Worm (Caenorhabditis elegans) whole organism, L1 larva: ENCODE results near the gene gei-1.

Source experiments
- C04F5.9 ChIP-seq: sonication (generic microtip); optimal IDR thresholded peaks from 2 replicates; lab custom pipeline; 2016; ENCODE audit warnings: missing genetic modification characterization, missing compliant biosample characterization
- C16A3.4 ChIP-seq: fragments of 150-350 bp; optimal IDR thresholded peaks from 2 replicates; lab custom pipeline; 2014; ENCODE audit warnings: missing biosample characterization, missing genetic modification characterization
- C34B4.2 ChIP-seq: sonication (generic microtip); optimal IDR thresholded peaks from 2 replicates; lab custom pipeline; 2017; ENCODE audit warnings: mild to moderate bottlenecking, missing genetic modification characterization, missing compliant biosample characterization
- Y116A8C.19 ChIP-seq: sonication (generic microtip); optimal IDR thresholded peaks from 2 replicates; lab custom pipeline; 2016; ENCODE audit warnings: missing compliant biosample characterization, missing genetic modification characterization, borderline replicate concordance
- alr-1 ChIP-seq: fragments of 200-800 bp; sonication (Bioruptor generic); optimal IDR thresholded peaks from 2 replicates; lab custom pipeline; 2018; ENCODE audit warnings: borderline replicate concordance, mild to moderate bottlenecking, missing genetic modification characterization, missing compliant biosample characterization
- blmp-1 ChIP-seq: fragments of 150-350 bp; optimal IDR thresholded peaks from 2 replicates; lab custom pipeline; 2014; ENCODE audit warnings: missing biosample characterization, missing genetic modification characterization
- ceh-63 ChIP-seq: fragments of 200-800 bp; sonication (Bioruptor generic); optimal IDR thresholded peaks from 2 replicates; lab custom pipeline; 2018; ENCODE audit warnings: mild to moderate bottlenecking, missing genetic modification characterization, missing compliant biosample characterization
- ceh-88 ChIP-seq: fragments of 200-800 bp; sonication (Bioruptor generic); IDR thresholded peaks from 2 replicates; pipeline ENCODE4 v1.3.6; 2022; ENCODE audit warnings: missing genetic modification characterization, missing compliant biosample characterization
- ceh-90 ChIP-seq: sonication (generic microtip); optimal IDR thresholded peaks from 2 replicates; lab custom pipeline; 2016; ENCODE audit warnings: missing genetic modification characterization, missing compliant biosample characterization
- ces-1 ChIP-seq: fragments of 150-350 bp; optimal IDR thresholded peaks from 2 replicates; lab custom pipeline; 2014; ENCODE audit warnings: missing biosample characterization, missing genetic modification reagents, missing genetic modification characterization
- dsc-1 ChIP-seq: sonication (generic microtip); optimal IDR thresholded peaks from 2 replicates; lab custom pipeline; 2016; ENCODE audit warnings: mild to moderate bottlenecking, missing genetic modification characterization, missing compliant biosample characterization
- efl-1 ChIP-seq, 4 experiments: fragments of 150-350 bp; optimal IDR thresholded peaks in 3 of 4; peaks in 1 of 4; 1 replicate in 1 of 4; 2 replicates in 3 of 4; lab custom pipeline; 2014; ENCODE audit warnings: missing biosample characterization in 2 of 4, missing genetic modification characterization in 2 of 4, missing genetic modification reagents in 2 of 4
- efl-3 ChIP-seq: fragments of 200-800 bp; sonication (Bioruptor generic); optimal IDR thresholded peaks from 2 replicates; lab custom pipeline; 2018; ENCODE audit warnings: mild to moderate bottlenecking, missing genetic modification characterization, missing compliant biosample characterization
- elt-2 ChIP-seq: sonication (generic microtip); optimal IDR thresholded peaks from 2 replicates; lab custom pipeline; 2016; ENCODE audit warnings: missing genetic modification characterization, mild to moderate bottlenecking, inconsistent platforms, missing compliant biosample characterization, missing genetic modification reagents
- elt-3 ChIP-seq, 6 experiments: fragments of 150-350 bp in 1 of 6; sonication (generic microtip); optimal IDR thresholded peaks; 2 replicates each; lab custom pipeline; 2017 to 2018; ENCODE audit warnings: missing biosample characterization in 6 of 6, missing genetic modification characterization in 6 of 6, inconsistent platforms in 1 of 6
- fkh-10 ChIP-seq: sonication (generic microtip); optimal IDR thresholded peaks from 2 replicates; lab custom pipeline; 2017; ENCODE audit warnings: missing biosample characterization, missing genetic modification reagents, missing genetic modification characterization
- fos-1 ChIP-seq: fragments of 150-350 bp; optimal IDR thresholded peaks from 2 replicates; lab custom pipeline; 2014; ENCODE audit warnings: missing biosample characterization, missing genetic modification characterization
- grh-1 ChIP-seq: fragments of 200-800 bp; sonication (Bioruptor generic); IDR thresholded peaks from 2 replicates; pipeline ENCODE4 v1.3.6; 2022; ENCODE audit warnings: missing genetic modification reagents, missing genetic modification characterization, missing compliant biosample characterization
- jun-1 ChIP-seq: fragments of 150-350 bp; optimal IDR thresholded peaks from 2 replicates; lab custom pipeline; 2014; ENCODE audit warnings: missing biosample characterization, missing genetic modification reagents, missing genetic modification characterization
- lin-14 ChIP-seq: fragments of 200-800 bp; sonication (Bioruptor generic); optimal IDR thresholded peaks from 2 replicates; lab custom pipeline; 2018; ENCODE audit warnings: mild to moderate bottlenecking, missing genetic modification characterization, moderate library complexity, missing compliant biosample characterization
- lin-35 ChIP-seq, 2 experiments: fragments of 150-350 bp; optimal IDR thresholded peaks; 2 replicates each; lab custom pipeline; 2014; ENCODE audit warnings: missing biosample characterization in 2 of 2, missing genetic modification characterization in 2 of 2, missing genetic modification reagents in 2 of 2
- lir-3 ChIP-seq: sonication (generic microtip); optimal IDR thresholded peaks from 2 replicates; lab custom pipeline; 2016; ENCODE audit warnings: mild to moderate bottlenecking, missing genetic modification characterization, moderate library complexity, missing compliant biosample characterization; ENCODE audit not compliant: poor library complexity
- lsy-2 ChIP-seq, 2 experiments: fragments of 150-350 bp; optimal IDR thresholded peaks; 2 replicates each; lab custom pipeline; 2014; ENCODE audit warnings: missing biosample characterization in 2 of 2, missing genetic modification characterization in 2 of 2
- mef-2 ChIP-seq: fragments of 150-350 bp; optimal IDR thresholded peaks from 2 replicates; lab custom pipeline; 2014; ENCODE audit warnings: missing biosample characterization, missing genetic modification characterization
- mep-1 ChIP-seq: fragments of 150-350 bp; optimal IDR thresholded peaks from 2 replicates; lab custom pipeline; 2014; ENCODE audit warnings: missing biosample characterization, missing genetic modification characterization
- nhr-12 ChIP-seq: sonication (generic microtip); optimal IDR thresholded peaks from 2 replicates; lab custom pipeline; 2017; ENCODE audit warnings: missing biosample characterization, missing genetic modification characterization
- nhr-20 ChIP-seq: sonication (generic microtip); optimal IDR thresholded peaks from 2 replicates; lab custom pipeline; 2016; ENCODE audit warnings: mild to moderate bottlenecking, missing genetic modification characterization, missing compliant biosample characterization
- nhr-237 ChIP-seq: fragments of 150-350 bp; optimal IDR thresholded peaks from 2 replicates; lab custom pipeline; 2014; ENCODE audit warnings: missing biosample characterization, missing genetic modification characterization
- nhr-28 ChIP-seq: fragments of 150-350 bp; optimal IDR thresholded peaks from 2 replicates; lab custom pipeline; 2014; ENCODE audit warnings: missing biosample characterization, missing genetic modification characterization
- nhr-71 ChIP-seq: sonication (generic microtip); optimal IDR thresholded peaks from 2 replicates; lab custom pipeline; 2016; ENCODE audit warnings: mild to moderate bottlenecking, missing genetic modification characterization, moderate library complexity, missing compliant biosample characterization
- nhr-85 ChIP-seq: sonication (generic microtip); peaks from one replicate; lab custom pipeline; 2016; ENCODE audit warnings: missing genetic modification characterization, inconsistent platforms, missing compliant biosample characterization
- pag-3 ChIP-seq: sonication (generic microtip); optimal IDR thresholded peaks from 2 replicates; lab custom pipeline; 2017; ENCODE audit warnings: missing genetic modification characterization, mild to moderate bottlenecking, missing compliant biosample characterization, antibody characterized with exemption, borderline replicate concordance; ENCODE audit not compliant: insufficient read depth
- skn-1 ChIP-seq: fragments of 150-350 bp; optimal IDR thresholded peaks from 2 replicates; lab custom pipeline; 2014; ENCODE audit warnings: missing biosample characterization, missing genetic modification characterization
- snu-23 ChIP-seq: sonication (generic microtip); optimal IDR thresholded peaks from 2 replicates; lab custom pipeline; 2016; ENCODE audit warnings: missing genetic modification characterization, missing compliant biosample characterization
- sptf-1 ChIP-seq: fragments of 150-350 bp; optimal IDR thresholded peaks from 2 replicates; lab custom pipeline; 2014; ENCODE audit warnings: missing biosample characterization, missing genetic modification characterization
- tlp-1 ChIP-seq: fragments of 150-350 bp; optimal IDR thresholded peaks from 2 replicates; lab custom pipeline; 2014; ENCODE audit warnings: missing biosample characterization, missing genetic modification characterization
- unc-30 ChIP-seq: sonication (generic microtip); optimal IDR thresholded peaks from 2 replicates; lab custom pipeline; 2017; ENCODE audit warnings: missing biosample characterization, missing genetic modification characterization
- unc-62 ChIP-seq: fragments of 150-350 bp; optimal IDR thresholded peaks from 2 replicates; lab custom pipeline; 2014; ENCODE audit warnings: missing biosample characterization, missing genetic modification reagents, missing genetic modification characterization
- unc-86 ChIP-seq: sonication (generic microtip); optimal IDR thresholded peaks from 2 replicates; lab custom pipeline; 2016; ENCODE audit warnings: missing genetic modification characterization, missing compliant biosample characterization
- unc-98 ChIP-seq: fragments of 200-800 bp; sonication (Bioruptor generic); IDR thresholded peaks from 2 replicates; pipeline ENCODE4 v1.3.6; 2022; ENCODE audit warnings: missing genetic modification characterization, missing compliant biosample characterization
- vab-15 ChIP-seq: sonication (generic microtip); optimal IDR thresholded peaks from 2 replicates; lab custom pipeline; 2017; ENCODE audit warnings: missing genotype, mild to moderate bottlenecking, missing genetic modification characterization, missing compliant biosample characterization
- zip-4 ChIP-seq: fragments of 200-800 bp; sonication (Bioruptor generic); optimal IDR thresholded peaks from 2 replicates; lab custom pipeline; 2018; ENCODE audit warnings: mild to moderate bottlenecking, missing genetic modification characterization, moderate library complexity, missing compliant biosample characterization
- ztf-11 ChIP-seq, 2 experiments: sonication (generic microtip); optimal IDR thresholded peaks; 2 replicates each; lab custom pipeline; 2016 to 2017; ENCODE audit warnings: missing genetic modification characterization in 2 of 2, missing biosample characterization in 1 of 2, missing compliant biosample characterization in 1 of 2
- ztf-4 ChIP-seq: fragments of 150-350 bp; optimal IDR thresholded peaks from 2 replicates; lab custom pipeline; 2014; ENCODE audit warnings: missing biosample characterization, missing genetic modification characterization

The gei-1 gene

ce11 chrIII:3351672-3352071, 7.0 kb downstream of the gei-1 start:
- no peak for TF ChIP-seq nhr-28 (tag; lab: Kevin White, UChicago)
- TF ChIP-seq unc-30 (tag; lab: Kevin White, UChicago): no peak
- no peak for TF ChIP-seq unc-98
- TF ChIP-seq alr-1 (tag; lab: Kevin White, UChicago): no peak
- no peak for TF ChIP-seq pag-3 (tag; lab: Kevin White, UChicago)
- no peak for TF ChIP-seq mef-2
- peak; percentile 40 for TF ChIP-seq snu-23
- TF ChIP-seq Y116A8C.19 (tag; lab: Kevin White, UChicago): no peak
- no peak for TF ChIP-seq C16A3.4 (tag; lab: Kevin White, UChicago)
- peak; percentile 16 for TF ChIP-seq nhr-20
- no peak for TF ChIP-seq jun-1 (tag; lab: Kevin White, UChicago)
- no peak for TF ChIP-seq skn-1 (tag; lab: Kevin White, UChicago)
- no peak for TF ChIP-seq fos-1 (tag; lab: Kevin White, UChicago)
- peak; percentile 30 for TF ChIP-seq mep-1
- no peak for TF ChIP-seq unc-62 (GFP tag; lab: Kevin White, UChicago)
- TF ChIP-seq tlp-1 (tag; lab: Kevin White, UChicago): no peak
- TF ChIP-seq vab-15 (tag; lab: Kevin White, UChicago): no peak
- no peak for TF ChIP-seq C34B4.2 (tag; lab: Kevin White, UChicago)
- TF ChIP-seq ztf-4 (tag; lab: Kevin White, UChicago): no peak
- peak in 4 of 6 experiments; percentile 8 to 62 (median 28) for TF ChIP-seq elt-3 (tag; optimal IDR thresholded peaks at IDR 0.05; lab: Kevin White, UChicago)
- TF ChIP-seq ztf-11 (tag; optimal IDR thresholded peaks at IDR 0.05; lab: Kevin White, UChicago): no peak
- TF ChIP-seq fkh-10 (GFP tag; lab: Kevin White, UChicago): no peak
- no peak for TF ChIP-seq grh-1 (GFP tag; lab: Robert Waterston, UW)
- peak; percentile 82 for TF ChIP-seq nhr-85 (tag; lab: Kevin White, UChicago)
- TF ChIP-seq efl-1 (optimal IDR thresholded peaks at IDR 0.05; lab: Kevin White, UChicago): no peak
- TF ChIP-seq efl-1 (GFP tag; optimal IDR thresholded peaks at IDR 0.05 in 1 of 2; lab: Kevin White, UChicago): peak in 1 of 2 experiments; percentile 21
- no peak for TF ChIP-seq dsc-1 (tag; lab: Kevin White, UChicago)
- no peak for TF ChIP-seq efl-3
- no peak for TF ChIP-seq ceh-63 (GFP tag; lab: Kevin White, UChicago)
- TF ChIP-seq nhr-12 (tag; lab: Kevin White, UChicago): no peak
- no peak for TF ChIP-seq ceh-90 (tag; lab: Kevin White, UChicago)
- no peak for TF ChIP-seq nhr-237 (tag; lab: Kevin White, UChicago)
- TF ChIP-seq lir-3 (tag; lab: Kevin White, UChicago): no peak
- TF ChIP-seq unc-86 (tag; lab: Kevin White, UChicago): no peak
- TF ChIP-seq nhr-71: no peak
- TF ChIP-seq ces-1: no peak
- no peak for TF ChIP-seq lin-35 (GFP tag; optimal IDR thresholded peaks at IDR 0.05; lab: Kevin White, UChicago)
- TF ChIP-seq blmp-1 (tag; lab: Kevin White, UChicago): peak; percentile 78
- TF ChIP-seq lin-14: peak; percentile 74
- no peak for TF ChIP-seq sptf-1 (tag; lab: Kevin White, UChicago)
- TF ChIP-seq elt-2: no peak
- no peak for TF ChIP-seq ceh-88 (GFP tag; lab: Robert Waterston, UW)
- no peak for TF ChIP-seq zip-4 (GFP tag; lab: Kevin White, UChicago)
- no peak for TF ChIP-seq C04F5.9
- TF ChIP-seq lsy-2 (tag; optimal IDR thresholded peaks at IDR 0.05; lab: Kevin White, UChicago): no peak
